Fruit fly (Drosophila melanogaster) whole organism, embryonic: Measurements from ENCODE around the gene CG13623.

Source experiments
- Atf3 ChIP-seq: fragments of 200-800 bp; sonication (Bioruptor generic); optimal IDR thresholded peaks from 3 replicates; lab custom pipeline; 2016; ENCODE audit warnings: missing biosample characterization, missing genetic modification characterization
- CG12769 ChIP-seq: fragments of 200-800 bp; sonication (Bioruptor generic); optimal IDR thresholded peaks from 2 replicates; lab custom pipeline; 2019; ENCODE audit warnings: missing biosample characterization, mild to moderate bottlenecking, missing genetic modification characterization, moderate library complexity
- CG13296 ChIP-seq: fragments of 200-800 bp; sonication (Bioruptor generic); optimal IDR thresholded peaks from 3 replicates; lab custom pipeline; 2018; ENCODE audit warnings: missing biosample characterization, mild to moderate bottlenecking, missing genetic modification characterization
- CG14965 ChIP-seq: fragments of 200-800 bp; sonication (Bioruptor generic); optimal IDR thresholded peaks from 2 replicates; lab custom pipeline; 2016; ENCODE audit warnings: missing biosample characterization, missing genetic modification characterization, borderline replicate concordance
- CG15073 ChIP-seq: fragments of 200-800 bp; sonication (Bioruptor generic); optimal IDR thresholded peaks from 2 replicates; lab custom pipeline; 2016; ENCODE audit warnings: missing biosample characterization, missing genetic modification characterization
- CG15514 ChIP-seq: fragments of 200-800 bp; sonication (Bioruptor generic); optimal IDR thresholded peaks from 3 replicates; lab custom pipeline; 2017; ENCODE audit warnings: missing biosample characterization, missing genetic modification characterization, mild to moderate bottlenecking, moderate library complexity, missing genetic modification reagents
- CG1602 ChIP-seq: fragments of 200-800 bp; sonication (Bioruptor generic); optimal IDR thresholded peaks from 3 replicates; lab custom pipeline; 2016; ENCODE audit warnings: missing biosample characterization, missing genetic modification characterization
- CG17186 ChIP-seq: fragments of 200-800 bp; sonication (Bioruptor generic); optimal IDR thresholded peaks from 3 replicates; lab custom pipeline; 2017; ENCODE audit warnings: missing biosample characterization, missing genetic modification reagents, missing genetic modification characterization
- CG17359 ChIP-seq: fragments of 200-800 bp; sonication (Bioruptor generic); optimal IDR thresholded peaks from 3 replicates; lab custom pipeline; 2018; ENCODE audit warnings: missing biosample characterization, mild to moderate bottlenecking, missing genetic modification characterization, moderate library complexity
- CG18599 ChIP-seq: fragments of 200-800 bp; sonication (Bioruptor generic); optimal IDR thresholded peaks from 3 replicates; lab custom pipeline; 2017; ENCODE audit warnings: missing biosample characterization, missing genetic modification characterization, mild to moderate bottlenecking, moderate library complexity, missing genetic modification reagents
- CG3995 ChIP-seq: fragments of 200-800 bp; sonication (Bioruptor generic); optimal IDR thresholded peaks from 3 replicates; lab custom pipeline; 2016; ENCODE audit warnings: missing biosample characterization, missing genetic modification characterization
- CG4617 ChIP-seq: fragments of 200-800 bp; sonication (Bioruptor generic); optimal IDR thresholded peaks from 3 replicates; lab custom pipeline; 2016; ENCODE audit warnings: missing biosample characterization, missing genetic modification characterization, borderline replicate concordance
- CG7839 ChIP-seq: fragments of 200-800 bp; sonication (Bioruptor generic); optimal IDR thresholded peaks from 3 replicates; lab custom pipeline; 2018; ENCODE audit warnings: missing biosample characterization, mild to moderate bottlenecking, missing genetic modification characterization, moderate library complexity
- CG7928 ChIP-seq: fragments of 200-800 bp; sonication (Bioruptor generic); optimal IDR thresholded peaks from 2 replicates; lab custom pipeline; 2017; ENCODE audit warnings: missing biosample characterization, mild to moderate bottlenecking, missing genetic modification characterization
- CG8089 ChIP-seq: fragments of 200-800 bp; sonication (Bioruptor generic); optimal IDR thresholded peaks from 3 replicates; lab custom pipeline; 2016; ENCODE audit warnings: missing biosample characterization, missing genetic modification characterization
- CG8924 ChIP-seq: fragments of 200-800 bp; optimal IDR thresholded peaks from 3 replicates; lab custom pipeline; 2019; ENCODE audit warnings: missing biosample characterization, mild to moderate bottlenecking, missing genetic modification characterization, moderate library complexity
- CG8944 ChIP-seq: fragments of 200-800 bp; sonication (Bioruptor generic); optimal IDR thresholded peaks from 3 replicates; lab custom pipeline; 2016; ENCODE audit warnings: missing biosample characterization, missing genetic modification characterization
- CG9727 ChIP-seq: fragments of 200-800 bp; sonication (Bioruptor generic); optimal IDR thresholded peaks from 3 replicates; lab custom pipeline; 2017; ENCODE audit warnings: missing biosample characterization, mild to moderate bottlenecking, missing genetic modification characterization
- CoRest ChIP-seq: fragments of 200-800 bp; sonication (Bioruptor generic); optimal IDR thresholded peaks from 3 replicates; lab custom pipeline; 2018; ENCODE audit warnings: missing biosample characterization, mild to moderate bottlenecking, missing genetic modification characterization, moderate library complexity
- D19B ChIP-seq: fragments of 200-800 bp; sonication (Bioruptor generic); optimal IDR thresholded peaks from 2 replicates; lab custom pipeline; 2017; ENCODE audit warnings: missing biosample characterization, mild to moderate bottlenecking, missing genetic modification characterization
- Fer3 ChIP-seq: fragments of 200-800 bp; sonication (Bioruptor generic); optimal IDR thresholded peaks from 2 replicates; lab custom pipeline; 2018; ENCODE audit warnings: missing biosample characterization, mild to moderate bottlenecking, missing genetic modification characterization, moderate library complexity
- HLH54F ChIP-seq: fragments of 200-800 bp; sonication (Bioruptor generic); optimal IDR thresholded peaks from 3 replicates; lab custom pipeline; 2016; ENCODE audit warnings: missing biosample characterization, missing genetic modification characterization
- Hand ChIP-seq: fragments of 200-800 bp; sonication (Bioruptor generic); optimal IDR thresholded peaks from 2 replicates; lab custom pipeline; 2017; ENCODE audit warnings: mild to moderate bottlenecking, missing biosample characterization, missing genetic modification reagents, missing genetic modification characterization
- Nf-YC ChIP-seq: fragments of 200-800 bp; optimal IDR thresholded peaks from 3 replicates; lab custom pipeline; 2019; ENCODE audit warnings: missing biosample characterization, mild to moderate bottlenecking, missing genetic modification characterization, moderate library complexity
- Oli ChIP-seq: fragments of 200-800 bp; sonication (Bioruptor generic); optimal IDR thresholded peaks from 2 replicates; lab custom pipeline; 2018; ENCODE audit warnings: missing biosample characterization, mild to moderate bottlenecking, missing genetic modification characterization, moderate library complexity
- Pdp1 ChIP-seq, 2 experiments: fragments of 200-800 bp; sonication (Bioruptor generic); optimal IDR thresholded peaks; 3 replicates each; lab custom pipeline; 2016; ENCODE audit warnings: missing biosample characterization in 2 of 2, missing genetic modification characterization in 2 of 2, mild to moderate bottlenecking in 1 of 2, moderate library complexity in 1 of 2
- Sox100B ChIP-seq: fragments of 200-800 bp; sonication (Bioruptor generic); optimal IDR thresholded peaks from 3 replicates; lab custom pipeline; 2018; ENCODE audit warnings: missing biosample characterization, mild to moderate bottlenecking, missing genetic modification characterization
- abd-A ChIP-seq: fragments of 200-800 bp; sonication (Bioruptor generic); optimal IDR thresholded peaks from 3 replicates; lab custom pipeline; 2019; ENCODE audit warnings: missing biosample characterization, mild to moderate bottlenecking, missing genetic modification characterization, moderate library complexity
- ac ChIP-seq: fragments of 200-800 bp; sonication (Bioruptor generic); optimal IDR thresholded peaks from 3 replicates; lab custom pipeline; 2017; ENCODE audit warnings: missing biosample characterization, mild to moderate bottlenecking, missing genetic modification characterization
- bbx ChIP-seq: fragments of 200-800 bp; sonication (Bioruptor generic); IDR thresholded peaks from 2 replicates; pipeline ENCODE4 v1.3.6; 2022; ENCODE audit warnings: missing biosample characterization, missing genetic modification characterization; ENCODE audit not compliant: partially characterized antibody
- cato ChIP-seq: fragments of 200-800 bp; sonication (Bioruptor generic); optimal IDR thresholded peaks from 2 replicates; lab custom pipeline; 2016; ENCODE audit warnings: missing biosample characterization, missing genetic modification characterization, borderline replicate concordance
- crol ChIP-seq: fragments of 200-800 bp; sonication (Bioruptor generic); IDR thresholded peaks from 2 replicates; pipeline ENCODE4 v1.3.6; 2022; ENCODE audit warnings: missing biosample characterization, missing genetic modification characterization
- eve ChIP-seq, 2 experiments: fragments of >200 bp; optimal IDR thresholded peaks; 2 replicates each; lab custom pipeline; 2017; ENCODE audit warnings: missing biosample characterization in 2 of 2, missing genetic modification characterization in 2 of 2
- gsb ChIP-seq: fragments of 200-800 bp; sonication (Bioruptor generic); IDR thresholded peaks from 2 replicates; pipeline ENCODE4 v1.3.6; 2022; ENCODE audit warnings: missing biosample characterization, missing genetic modification characterization
- jing ChIP-seq: fragments of 200-800 bp; sonication (Bioruptor generic); optimal IDR thresholded peaks from 2 replicates; lab custom pipeline; 2018; ENCODE audit warnings: missing biosample characterization, mild to moderate bottlenecking, missing genetic modification characterization
- kay ChIP-seq: fragments of 200-800 bp; sonication (Bioruptor generic); optimal IDR thresholded peaks from 2 replicates; lab custom pipeline; 2016; ENCODE audit warnings: missing biosample characterization, missing genetic modification characterization
- lbe ChIP-seq: fragments of 200-800 bp; sonication (Bioruptor generic); optimal IDR thresholded peaks from 2 replicates; lab custom pipeline; 2016; ENCODE audit warnings: missing biosample characterization, mild to moderate bottlenecking, missing genetic modification characterization
- mirr ChIP-seq: fragments of 200-800 bp; sonication (Bioruptor generic); optimal IDR thresholded peaks from 3 replicates; lab custom pipeline; 2018; ENCODE audit warnings: missing biosample characterization, mild to moderate bottlenecking, missing genetic modification characterization
- otp ChIP-seq: fragments of 200-800 bp; sonication (Bioruptor generic); IDR thresholded peaks from 3 replicates; pipeline ENCODE4, ENCODE4 v1.3.6; 2022; ENCODE audit warnings: missing biosample characterization, missing genetic modification characterization
- pan ChIP-seq, 4 experiments: fragments of >200 bp in 3 of 4; fragments of 200-800 bp in 1 of 4; sonication (Bioruptor generic) in 1 of 4; optimal IDR thresholded peaks in 3 of 4; IDR thresholded peaks in 1 of 4; 2 replicates each; pipeline versions ENCODE4 v1.3.6 to Lab custom; 2017 to 2022; ENCODE audit warnings: missing biosample characterization in 2 of 4, missing genetic modification characterization in 2 of 4, mixed read lengths in 1 of 4
- pb ChIP-seq: fragments of 200-800 bp; sonication (Bioruptor generic); optimal IDR thresholded peaks from 3 replicates; lab custom pipeline; 2016; ENCODE audit warnings: missing biosample characterization, missing genetic modification characterization
- peb ChIP-seq: fragments of 200-800 bp; sonication (Bioruptor generic); IDR thresholded peaks from 2 replicates; pipeline ENCODE4 v1.3.6; 2022; ENCODE audit warnings: missing biosample characterization, missing genetic modification characterization
- psq ChIP-seq: fragments of 200-800 bp; sonication (Bioruptor generic); optimal IDR thresholded peaks from 2 replicates; lab custom pipeline; 2017; ENCODE audit warnings: missing biosample characterization, missing genetic modification characterization
- salm ChIP-seq: fragments of 200-800 bp; sonication (Bioruptor generic); optimal IDR thresholded peaks from 2 replicates; lab custom pipeline; 2018; ENCODE audit warnings: missing biosample characterization, mild to moderate bottlenecking, missing genetic modification characterization
- sd ChIP-seq: fragments of 200-800 bp; sonication (Bioruptor generic); optimal IDR thresholded peaks from 3 replicates; lab custom pipeline; 2018; ENCODE audit warnings: missing biosample characterization, mild to moderate bottlenecking, missing genetic modification characterization, moderate library complexity
- sens ChIP-seq: fragments of 200-800 bp; sonication (Bioruptor generic); peaks from one replicate; lab custom pipeline; 2016; ENCODE audit warnings: missing biosample characterization, missing genetic modification characterization
- shn ChIP-seq: fragments of 200-800 bp; sonication (Bioruptor generic); optimal IDR thresholded peaks from 3 replicates; lab custom pipeline; 2016; ENCODE audit warnings: missing biosample characterization, missing genetic modification characterization
- wor ChIP-seq: fragments of 200-800 bp; sonication (Bioruptor generic); IDR thresholded peaks from 2 replicates; pipeline ENCODE4 v1.3.6; 2022; ENCODE audit warnings: missing biosample characterization, missing genetic modification characterization

The CG13623 gene

DNA sequence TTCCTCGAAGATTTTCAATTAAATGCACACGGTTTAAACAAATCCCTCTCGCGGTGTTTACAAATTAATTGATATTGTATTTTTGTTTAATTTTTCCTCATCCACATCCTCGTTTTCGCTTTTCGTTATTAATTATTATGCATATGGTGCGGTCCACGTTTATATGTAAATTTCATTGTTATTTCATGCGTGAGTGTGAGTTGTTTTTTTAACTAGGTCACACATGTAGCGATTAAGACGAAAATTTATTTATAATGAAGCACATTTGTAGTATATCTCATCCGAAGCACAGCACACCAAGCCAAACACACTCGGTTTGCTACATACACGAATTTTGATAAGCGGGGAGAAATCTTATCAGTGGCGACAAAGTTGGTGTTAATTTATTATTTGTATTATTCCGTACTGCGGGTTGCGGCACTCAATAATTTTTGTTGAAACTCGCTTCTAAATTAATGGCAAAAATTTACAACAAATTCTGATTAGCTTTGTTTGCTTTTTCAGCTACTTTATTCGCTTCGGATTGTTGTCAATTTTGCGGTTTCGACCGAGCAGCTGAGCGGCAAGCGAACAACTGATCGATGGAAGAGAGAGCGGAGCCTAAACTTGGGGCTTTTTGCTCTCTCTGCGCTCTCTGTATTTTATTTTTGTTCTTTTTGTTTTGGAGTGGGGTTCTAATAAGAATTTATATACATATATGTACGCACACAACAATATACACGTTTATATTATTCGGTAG lies 41.2 kb upstream of the CG13623 start:
- TF ChIP-seq crol (GFP tag; lab: Robert Waterston, UW) (no peak), CG8944 (GFP tag; lab: Kevin White, UChicago) (no peak), CG12769 (tag; lab: Kevin White, UChicago) (peak; percentile 51), lbe (GFP tag; lab: Kevin White, UChicago) (peak; percentile 21), eve (GFP tag; optimal IDR thresholded peaks at IDR 0.05; lab: Kevin White, UChicago) (peak in 1 of 2 experiments; percentile 78), CG1602 (GFP tag; lab: Kevin White, UChicago) (no peak), CG14965 (GFP tag; lab: Kevin White, UChicago) (no peak), CG4617 (GFP tag; lab: Kevin White, UChicago) (no peak), CG18599 (no peak), kay (GFP tag; lab: Kevin White, UChicago) (no peak), CG8089 (GFP tag; lab: Kevin White, UChicago) (no peak), wor (GFP tag; lab: Robert Waterston, UW) (no peak), pb (GFP tag; lab: Kevin White, UChicago) (no peak), Atf3 (GFP tag; lab: Kevin White, UChicago) (no peak), Nf-YC (tag; lab: Kevin White, UChicago) (no peak), CG8924 (tag; lab: Kevin White, UChicago) (peak; percentile 22), CoRest (no peak), CG7928 (no peak), peb (GFP tag; lab: Robert Waterston, UW) (no peak), Fer3 (tag; lab: Kevin White, UChicago) (peak; percentile 52), sens (GFP tag; lab: Kevin White, UChicago) (peak; percentile 52), psq (no peak), mirr (peak; percentile 92), sd (peak; percentile 78), HLH54F (no peak), CG7839 (tag; lab: Kevin White, UChicago) (no peak), CG15073 (GFP tag; lab: Kevin White, UChicago) (no peak), Hand (GFP tag; lab: Kevin White, UChicago) (no peak), CG3995 (no peak), CG17186 (no peak), gsb (no peak), jing (GFP tag; lab: Kevin White, UChicago) (no peak), shn (GFP tag; lab: Kevin White, UChicago) (no peak), cato (GFP tag; lab: Kevin White, UChicago) (no peak), ac (no peak), CG17359 (tag; lab: Kevin White, UChicago) (peak; percentile 23), Sox100B (no peak), Oli (tag; lab: Kevin White, UChicago) (no peak), abd-A (tag; lab: Kevin White, UChicago) (peak; percentile 86), D19B (GFP tag; lab: Kevin White, UChicago) (no peak), CG15514 (peak; percentile 9), CG13296 (GFP tag; lab: Kevin White, UChicago) (peak; percentile 1), otp (GFP tag; lab: Robert Waterston, UW) (no peak; the same call in 2 of the 3 replicates), salm (peak; percentile 35), bbx (GFP tag; lab: Robert Waterston, UW) (0 out of 2 replicates have a peak, but pooled peaks have one; percentile 40), pan (optimal IDR thresholded peaks at IDR 0.05; lab: Kevin White, UChicago) (no peak), pan (GFP tag; optimal IDR thresholded peaks at IDR 0.05 in 1 of 2, IDR thresholded peaks at IDR 0.05 in 1 of 2) (peak in 1 of 2 experiments; percentile 35), CG9727 (GFP tag; lab: Kevin White, UChicago) (no peak), Pdp1 (GFP tag; optimal IDR thresholded peaks at IDR 0.05; lab: Kevin White, UChicago) (no peak)
